Worm (Caenorhabditis elegans): Measurements from ENCODE around the gene Y52E8A.1.

DNA sequence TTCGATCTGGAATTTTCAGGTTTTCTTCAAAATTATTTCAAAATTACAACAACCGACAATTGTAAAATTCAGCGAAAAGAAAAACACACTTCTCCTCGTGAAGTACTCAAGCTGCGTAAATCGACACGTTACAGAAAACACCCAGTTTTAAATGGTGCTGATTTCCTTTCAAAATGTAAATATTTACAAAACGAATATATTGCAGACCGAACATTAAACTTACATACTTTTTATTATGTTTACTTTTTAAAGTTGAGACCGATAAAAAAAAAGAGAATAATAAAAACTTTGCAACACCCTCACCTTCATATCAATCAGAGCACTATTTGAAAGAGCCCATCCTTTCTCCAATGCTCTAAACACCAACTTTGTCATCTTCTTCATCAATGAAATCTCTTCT, 49.0 kb downstream of the Y52E8A.1 start:
- TF ChIP-seq dao-5 (tag; optimal IDR thresholded peaks at IDR 0.05) (no peak), him-1 (tag; optimal IDR thresholded peaks at IDR 0.05) (no peak)
